Worm (Caenorhabditis elegans) whole organism, L4 larva: Measurements from ENCODE around the gene F41E7.6.

Experiments used
- D1046.2 ChIP-seq: fragments of 200-800 bp; sonication (Bioruptor generic); IDR thresholded peaks from 2 replicates; pipeline ENCODE4 v1.3.6; 2022; ENCODE audit warnings: missing genetic modification characterization, missing compliant biosample characterization
- F49E8.2 ChIP-seq: sonication (generic microtip); optimal IDR thresholded peaks from 2 replicates; lab custom pipeline; 2016; ENCODE audit warnings: missing compliant biosample characterization, mild to moderate bottlenecking, missing genetic modification characterization, borderline replicate concordance
- T26A8.4 ChIP-seq: fragments of 200-800 bp; sonication (Bioruptor generic); IDR thresholded peaks from 2 replicates; pipeline ENCODE4 v1.3.6; 2022; ENCODE audit warnings: missing genetic modification characterization, missing compliant biosample characterization
- Y105C5A.15 ChIP-seq: fragments of 200-800 bp; sonication (Bioruptor generic); IDR thresholded peaks from 2 replicates; pipeline ENCODE4 v1.3.6; 2022; ENCODE audit warnings: missing genetic modification characterization, missing compliant biosample characterization
- Y48G9A.11 ChIP-seq: fragments of 200-800 bp; sonication (Bioruptor generic); IDR thresholded peaks from 2 replicates; pipeline ENCODE4 v1.3.6; 2022; ENCODE audit warnings: missing genetic modification reagents, missing genetic modification characterization, missing compliant biosample characterization
- ZK546.5 ChIP-seq, 2 experiments: sonication (generic microtip); optimal IDR thresholded peaks; 2 replicates each; lab custom pipeline; 2017; ENCODE audit warnings: missing biosample characterization in 2 of 2, missing genetic modification characterization in 2 of 2
- aha-1 ChIP-seq: fragments of 150-350 bp; peaks from one replicate; lab custom pipeline; 2014; ENCODE audit warnings: missing biosample characterization, missing genetic modification characterization
- ama-1 ChIP-seq: fragments of 150-350 bp; optimal IDR thresholded peaks from 2 replicates; lab custom pipeline; 2014; ENCODE audit warnings: inconsistent platforms, mixed read lengths
- ceh-32 ChIP-seq: sonication (generic microtip); optimal IDR thresholded peaks from 2 replicates; lab custom pipeline; 2016; ENCODE audit warnings: mild to moderate bottlenecking, missing genetic modification characterization, missing compliant biosample characterization; ENCODE audit not compliant: poor library complexity
- daf-16 ChIP-seq, 3 experiments: sonication (generic microtip); optimal IDR thresholded peaks; 2 replicates each; lab custom pipeline; 2016 to 2017; ENCODE audit warnings: missing genetic modification characterization in 3 of 3, missing genetic modification reagents in 3 of 3, mild to moderate bottlenecking in 2 of 3, missing compliant biosample characterization in 2 of 3, missing biosample characterization in 1 of 3, moderate library complexity in 1 of 3
- dmd-8 ChIP-seq: fragments of 200-800 bp; sonication (Bioruptor generic); IDR thresholded peaks from 2 replicates; pipeline ENCODE4 v1.3.6; 2022; ENCODE audit warnings: missing genetic modification characterization, missing compliant biosample characterization
- fos-1 ChIP-seq: fragments of 150-350 bp; optimal IDR thresholded peaks from 2 replicates; lab custom pipeline; 2014; ENCODE audit warnings: missing biosample characterization, missing genetic modification characterization
- madf-9 ChIP-seq: fragments of 200-800 bp; sonication (Bioruptor generic); conservative IDR thresholded peaks from 2 replicates; pipeline ENCODE4 v1.3.6; 2022; ENCODE audit warnings: missing genetic modification reagents, missing genetic modification characterization, missing compliant biosample characterization
- mxl-2 ChIP-seq: fragments of 200-800 bp; sonication (Bioruptor generic); conservative IDR thresholded peaks from 2 replicates; pipeline ENCODE4 v1.3.6; 2022; ENCODE audit warnings: missing genetic modification reagents, missing genetic modification characterization, missing compliant biosample characterization
- mxl-3 ChIP-seq: fragments of 200-800 bp; sonication (Bioruptor generic); optimal IDR thresholded peaks from 2 replicates; lab custom pipeline; 2018; ENCODE audit warnings: mild to moderate bottlenecking, missing genetic modification characterization, missing compliant biosample characterization
- nhr-237 ChIP-seq: sonication (generic microtip); optimal IDR thresholded peaks from 2 replicates; lab custom pipeline; 2017; ENCODE audit warnings: missing biosample characterization, missing genetic modification characterization
- nhr-25 ChIP-seq: sonication (generic microtip); optimal IDR thresholded peaks from 2 replicates; lab custom pipeline; 2017; ENCODE audit warnings: missing genetic modification characterization, mild to moderate bottlenecking, missing compliant biosample characterization, antibody characterized with exemption, moderate library complexity, borderline replicate concordance; ENCODE audit not compliant: insufficient read depth
- nhr-6 ChIP-seq: fragments of 150-350 bp; optimal IDR thresholded peaks from 2 replicates; lab custom pipeline; 2014; ENCODE audit warnings: missing biosample characterization, missing genetic modification characterization
- pqm-1 ChIP-seq: sonication (generic microtip); optimal IDR thresholded peaks from 2 replicates; lab custom pipeline; 2017; ENCODE audit warnings: missing biosample characterization, missing genetic modification characterization
- rbr-2 ChIP-seq: sonication (generic microtip); optimal IDR thresholded peaks from 2 replicates; lab custom pipeline; 2016; ENCODE audit warnings: missing genotype, missing genetic modification characterization, missing compliant biosample characterization
- sdz-12 ChIP-seq: fragments of 200-800 bp; sonication (Bioruptor generic); optimal IDR thresholded peaks from 2 replicates; lab custom pipeline; 2018; ENCODE audit warnings: mild to moderate bottlenecking, missing genetic modification characterization, missing compliant biosample characterization
- set-16 ChIP-seq: fragments of 200-800 bp; sonication (Bioruptor generic); IDR thresholded peaks from 2 replicates; pipeline ENCODE4 v1.3.6; 2022; ENCODE audit warnings: missing genetic modification reagents, missing genetic modification characterization, missing compliant biosample characterization
- snpc-1.2 ChIP-seq: fragments of 200-800 bp; sonication (Bioruptor generic); IDR thresholded peaks from 2 replicates; pipeline ENCODE4 v1.3.6; 2022; ENCODE audit warnings: missing genetic modification reagents, missing genetic modification characterization, missing compliant biosample characterization
- spr-1 ChIP-seq: sonication (generic microtip); optimal IDR thresholded peaks from 2 replicates; lab custom pipeline; 2016; ENCODE audit warnings: mild to moderate bottlenecking, missing genetic modification characterization, missing compliant biosample characterization
- tag-97 ChIP-seq: fragments of 200-800 bp; sonication (Bioruptor generic); IDR thresholded peaks from 2 replicates; pipeline ENCODE4 v1.3.6; 2022; ENCODE audit warnings: missing genetic modification characterization, missing compliant biosample characterization
- unc-62 ChIP-seq, 3 experiments: fragments of 150-350 bp in 1 of 3; sonication (generic microtip); optimal IDR thresholded peaks in 2 of 3; peaks in 1 of 3; 1 replicate in 1 of 3; 2 replicates in 2 of 3; lab custom pipeline; 2014 to 2017; ENCODE audit warnings: missing biosample characterization in 3 of 3, missing genetic modification characterization in 3 of 3, missing genetic modification reagents in 3 of 3, missing genotype in 1 of 3
- zag-1 ChIP-seq: fragments of 150-350 bp; optimal IDR thresholded peaks from 2 replicates; lab custom pipeline; 2014; ENCODE audit warnings: missing biosample characterization, missing genetic modification characterization
- zfp-2 ChIP-seq: sonication (generic microtip); optimal IDR thresholded peaks from 2 replicates; lab custom pipeline; 2016; ENCODE audit warnings: mild to moderate bottlenecking, missing genetic modification characterization, missing compliant biosample characterization
- zip-11 ChIP-seq: fragments of 200-800 bp; sonication (Bioruptor generic); IDR thresholded peaks from 2 replicates; pipeline ENCODE4 v1.3.6; 2022; ENCODE audit warnings: missing genetic modification characterization, missing compliant biosample characterization

F41E7.6 gene

ce11 chrX:10274470-10274869 lies 35.8 kb downstream of the F41E7.6 start:
- TF ChIP-seq mxl-2 (GFP tag; lab: Robert Waterston, UW) = no peak
- no peak for TF ChIP-seq F49E8.2 (tag; lab: Kevin White, UChicago)
- TF ChIP-seq nhr-237 (tag; lab: Kevin White, UChicago) = no peak
- TF ChIP-seq sdz-12 (GFP tag; lab: Kevin White, UChicago) = no peak
- TF ChIP-seq fos-1 = no peak
- no peak for TF ChIP-seq zag-1
- TF ChIP-seq madf-9 = no peak
- peak; percentile 93 for TF ChIP-seq aha-1 (tag; lab: Kevin White, UChicago)
- TF ChIP-seq, all 104 proteins: peak for 1

ce11 chrX:10273392-10273791 lies 36.9 kb downstream of the F41E7.6 start, which contains the start of gene F41E7.2:
Gene F41E7.2 (plus strand): TSS chrX:10273692.
- TF ChIP-seq ZK546.5 (tag; optimal IDR thresholded peaks at IDR 0.05; lab: Kevin White, UChicago) (no peak), ceh-32 (tag; lab: Kevin White, UChicago) (no peak), nhr-6 (tag; lab: Kevin White, UChicago) (no peak), T26A8.4 (no peak), zip-11 (GFP tag; lab: Robert Waterston, UW) (no peak), set-16 (GFP tag; lab: Robert Waterston, UW) (no peak), nhr-25 (tag; lab: Kevin White, UChicago) (no peak), pqm-1 (tag; lab: Kevin White, UChicago) (no peak), daf-16 (GFP tag; optimal IDR thresholded peaks at IDR 0.05; lab: Kevin White, UChicago) (no peak), daf-16 (tag; optimal IDR thresholded peaks at IDR 0.05; lab: Kevin White, UChicago) (no peak), D1046.2 (GFP tag; lab: Robert Waterston, UW) (no peak), Y105C5A.15 (GFP tag; lab: Robert Waterston, UW) (no peak), Y48G9A.11 (GFP tag; lab: Robert Waterston, UW) (no peak), mxl-3 (GFP tag; lab: Kevin White, UChicago) (no peak), zfp-2 (tag; lab: Kevin White, UChicago) (no peak), tag-97 (GFP tag; lab: Robert Waterston, UW) (no peak), rbr-2 (no peak)
- TF ChIP-seq, all 104 proteins: peak for 0

- TF ChIP-seq unc-62 (GFP tag; optimal IDR thresholded peaks at IDR 0.05 in 1 of 2; lab: Kevin White, UChicago) (peak in 1 of 2 experiments; percentile 93), unc-62 (tag; optimal IDR thresholded peaks at IDR 0.05; lab: Kevin White, UChicago) (no peak), ama-1 (lab: Kevin White, UChicago) (no peak)
- TF ChIP-seq, all 104 proteins: peak for 1
Measured at ce11 chrX:10262299-10262698, 48.0 kb downstream of the F41E7.6 start.

ce11 chrX:10260035-10260434 lies 50.2 kb downstream of the F41E7.6 start, which contains the start of gene C32A9.1:
Gene C32A9.1 (minus strand): TSS chrX:10260135.
- TF ChIP-seq dmd-8 (GFP tag; lab: Robert Waterston, UW) (no peak), fos-1 (no peak), tag-97 (GFP tag; lab: Robert Waterston, UW) (no peak), zip-11 (GFP tag; lab: Robert Waterston, UW) (no peak), spr-1 (no peak), daf-16 (GFP tag; optimal IDR thresholded peaks at IDR 0.05; lab: Kevin White, UChicago) (no peak), daf-16 (tag; optimal IDR thresholded peaks at IDR 0.05; lab: Kevin White, UChicago) (no peak), sdz-12 (GFP tag; lab: Kevin White, UChicago) (no peak), snpc-1.2 (no peak), Y105C5A.15 (GFP tag; lab: Robert Waterston, UW) (no peak)
